Fruit fly (Drosophila melanogaster): ENCODE data around the gene loh.
A peak's percentile ranks its signal among the peaks of the same experiment; 100 is the strongest.

loh gene

DNA sequence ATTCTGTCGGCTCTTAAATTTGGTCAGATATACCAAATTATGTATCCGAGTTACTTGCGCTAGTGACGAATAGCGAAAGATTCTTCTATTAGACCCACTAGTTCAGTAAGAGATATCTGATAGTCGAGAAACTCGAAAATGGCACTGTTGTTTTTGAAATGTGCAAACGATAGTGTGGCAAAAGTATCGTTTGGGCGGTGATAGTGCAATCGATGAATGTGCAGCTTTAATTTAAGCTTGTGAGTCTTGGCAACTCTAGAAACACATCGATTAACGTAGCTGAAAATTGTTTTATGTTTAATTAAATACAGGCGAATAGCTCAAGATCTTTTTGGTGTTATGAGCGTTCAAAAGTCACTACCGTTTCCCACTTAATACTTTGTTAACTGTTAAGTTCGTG lies 5.0 kb upstream of the loh start, which contains the start of gene STUB1 (continued):
- TF ChIP-seq bsh (GFP tag; optimal IDR thresholded peaks at IDR 0.05) (no peak), mirr (GFP tag; optimal IDR thresholded peaks at IDR 0.05) (no peak), Dad (GFP tag; optimal IDR thresholded peaks at IDR 0.05) (peak; percentile 8), kay (GFP tag; optimal IDR thresholded peaks at IDR 0.05) (no peak), en (GFP tag; optimal IDR thresholded peaks at IDR 0.05) (no peak), CG2116 (GFP tag; optimal IDR thresholded peaks at IDR 0.05) (peak; percentile 65), CG34376 (GFP tag; optimal IDR thresholded peaks at IDR 0.05) (peak; percentile 7), CG10543 (GFP tag; optimal IDR thresholded peaks at IDR 0.05) (no peak), ERR (GFP tag; optimal IDR thresholded peaks at IDR 0.05) (peak; percentile 19), CG6254 (GFP tag; optimal IDR thresholded peaks at IDR 0.05) (no peak), gro (GFP tag; optimal IDR thresholded peaks at IDR 0.05) (peak; percentile 30), fd3F (GFP tag; optimal IDR thresholded peaks at IDR 0.05) (no peak), Lpt (GFP tag; optimal IDR thresholded peaks at IDR 0.05) (no peak), HLH3B (GFP tag; IDR thresholded peaks at IDR 0.05) (no peak), chinmo (GFP tag; IDR thresholded peaks at IDR 0.05; ENCODE audit: partially characterized antibody) (peak; percentile 99), CG13775 (GFP tag; optimal IDR thresholded peaks at IDR 0.05) (no peak), CG18619 (GFP tag; optimal IDR thresholded peaks at IDR 0.05) (no peak), CG7745 (tag; optimal IDR thresholded peaks at IDR 0.05) (no peak), Pdp1 (GFP tag; optimal IDR thresholded peaks at IDR 0.05) (no peak), seq (GFP tag; IDR thresholded peaks at IDR 0.05) (no peak), CG4328 (GFP tag; optimal IDR thresholded peaks at IDR 0.05) (no peak), lmd (GFP tag; IDR thresholded peaks at IDR 0.05) (no peak), NfI (GFP tag; optimal IDR thresholded peaks at IDR 0.05) (no peak), CG33557 (GFP tag; optimal IDR thresholded peaks at IDR 0.05) (no peak), kni (GFP tag; optimal IDR thresholded peaks at IDR 0.05) (no peak), abd-A (tag; optimal IDR thresholded peaks at IDR 0.05) (no peak), Dek (tag; optimal IDR thresholded peaks at IDR 0.05) (no peak), Sry-β (GFP tag; optimal IDR thresholded peaks at IDR 0.05) (no peak), CG12769 (tag; optimal IDR thresholded peaks at IDR 0.05) (no peak), ATbp (GFP tag; optimal IDR thresholded peaks at IDR 0.05) (no peak), HmgZ (tag; optimal IDR thresholded peaks at IDR 0.05) (peak; percentile 77), CG30403 (GFP tag; optimal IDR thresholded peaks at IDR 0.05) (no peak), CG13894 (tag; optimal IDR thresholded peaks at IDR 0.05) (no peak), sim (GFP tag; IDR thresholded peaks at IDR 0.05) (no peak), CG6175 (GFP tag; IDR thresholded peaks at IDR 0.05) (no peak), Gsc (GFP tag; IDR thresholded peaks at IDR 0.05) (no peak), Ada2b (GFP tag; IDR thresholded peaks at IDR 0.05) (no peak), corto (GFP tag; optimal IDR thresholded peaks at IDR 0.05) (no peak), ac (GFP tag; optimal IDR thresholded peaks at IDR 0.05) (no peak), CG3726 (GFP tag; IDR thresholded peaks at IDR 0.05) (no peak), CG1603 (tag; optimal IDR thresholded peaks at IDR 0.05) (peak; percentile 88), ara (GFP tag; IDR thresholded peaks at IDR 0.05) (no peak), Trl (optimal IDR thresholded peaks at IDR 0.05) (no peak), Trl (GFP tag; optimal IDR thresholded peaks at IDR 0.05) (no peak), ro (GFP tag; IDR thresholded peaks at IDR 0.05) (no peak), D19B (GFP tag; optimal IDR thresholded peaks at IDR 0.05) (no peak), mam (GFP tag; optimal IDR thresholded peaks at IDR 0.05) (peak; percentile 43), Tbp (GFP tag; optimal IDR thresholded peaks at IDR 0.05) (no peak), slbo (GFP tag; IDR thresholded peaks at IDR 0.05) (no peak; the same call in 1 of the 2 replicates), CHES-1-like (GFP tag; optimal IDR thresholded peaks at IDR 0.05) (peak; percentile 43), Ssrp (tag; optimal IDR thresholded peaks at IDR 0.05) (no peak), CG1024 (GFP tag; IDR thresholded peaks at IDR 0.05) (no peak)
